Fruit fly (Drosophila melanogaster) whole organism, prepupa: Measurements from ENCODE around the gene CG16820.

Source experiments
- CG15336 ChIP-seq: fragments of 200-800 bp; sonication (Bioruptor generic); IDR thresholded peaks from 2 replicates; pipeline ENCODE4 v1.3.6; 2022; ENCODE audit warnings: missing biosample characterization, missing genetic modification characterization
- CG1621 ChIP-seq: fragments of 200-800 bp; sonication (Bioruptor generic); optimal IDR thresholded peaks from 3 replicates; lab custom pipeline; 2018; ENCODE audit warnings: missing biosample characterization, mild to moderate bottlenecking, missing genetic modification characterization
- CG3032 ChIP-seq: fragments of 200-800 bp; optimal IDR thresholded peaks from 2 replicates; lab custom pipeline; 2019; ENCODE audit warnings: missing biosample characterization, mild to moderate bottlenecking, missing genetic modification characterization, moderate library complexity
- CG6792 ChIP-seq: fragments of 200-800 bp; sonication (Bioruptor generic); optimal IDR thresholded peaks from 3 replicates; lab custom pipeline; 2016; ENCODE audit warnings: missing biosample characterization, missing genetic modification characterization
- CG6854 ChIP-seq: fragments of 200-800 bp; sonication (Bioruptor generic); optimal IDR thresholded peaks from 2 replicates; lab custom pipeline; 2017; ENCODE audit warnings: missing biosample characterization, mild to moderate bottlenecking, missing genetic modification characterization
- CG8632 ChIP-seq: fragments of 200-800 bp; sonication (Bioruptor generic); optimal IDR thresholded peaks from 3 replicates; lab custom pipeline; 2016; ENCODE audit warnings: missing biosample characterization, missing genetic modification characterization
- Ets21C ChIP-seq: fragments of 200-800 bp; sonication (Bioruptor generic); optimal IDR thresholded peaks from 3 replicates; lab custom pipeline; 2016; ENCODE audit warnings: missing biosample characterization, missing genetic modification characterization
- Hr39 ChIP-seq: fragments of 200-800 bp; sonication (Bioruptor generic); optimal IDR thresholded peaks from 2 replicates; lab custom pipeline; 2016; ENCODE audit warnings: missing biosample characterization, missing genetic modification characterization
- Smox ChIP-seq: fragments of 200-800 bp; sonication (Bioruptor generic); optimal IDR thresholded peaks from 3 replicates; lab custom pipeline; 2016; ENCODE audit warnings: missing biosample characterization, missing genetic modification characterization
- Sox15 ChIP-seq: fragments of 200-800 bp; sonication (Bioruptor generic); optimal IDR thresholded peaks from 3 replicates; lab custom pipeline; 2016; ENCODE audit warnings: missing biosample characterization, missing genetic modification characterization
- cyc ChIP-seq: fragments of 200-800 bp; sonication (Bioruptor generic); optimal IDR thresholded peaks from 3 replicates; lab custom pipeline; 2016; ENCODE audit warnings: missing biosample characterization, missing genetic modification characterization
- dsx ChIP-seq: fragments of 200-800 bp; optimal IDR thresholded peaks from 3 replicates; lab custom pipeline; 2019; ENCODE audit warnings: missing biosample characterization, mild to moderate bottlenecking, missing genetic modification characterization, moderate library complexity; ENCODE audit not compliant: poor library complexity, severe bottlenecking
- lz ChIP-seq: fragments of 200-800 bp; sonication (Bioruptor generic); optimal IDR thresholded peaks from 3 replicates; lab custom pipeline; 2016; ENCODE audit warnings: missing biosample characterization, missing genetic modification characterization

DNA sequence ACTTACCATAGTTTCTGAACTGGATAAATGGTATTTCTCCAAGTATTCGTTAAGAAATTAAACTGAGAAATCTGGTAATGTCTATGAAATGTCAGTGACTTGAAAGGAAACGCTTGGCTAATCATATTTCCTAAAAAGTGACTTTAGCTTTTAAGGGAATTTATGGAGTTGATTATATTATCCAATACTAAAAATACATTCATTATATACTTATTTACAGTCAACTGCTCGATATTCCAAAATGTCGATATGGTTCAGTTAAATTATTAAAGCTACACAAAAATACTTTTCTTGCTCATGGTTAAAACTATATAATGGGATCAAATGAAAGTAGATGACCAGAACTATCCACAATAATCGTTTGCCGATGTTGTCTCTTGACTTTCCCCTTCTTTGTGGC is 19.7 kb downstream of the CG16820 start, which contains the start of gene CG31848:
- no peak for TF ChIP-seq CG8632 (GFP tag; lab: Kevin White, UChicago)
- TF ChIP-seq dsx (GFP tag; lab: Kevin White, UChicago): no peak
- no peak for TF ChIP-seq CG6792 (GFP tag; lab: Kevin White, UChicago)
- TF ChIP-seq CG15336 (GFP tag; lab: Robert Waterston, UW): no peak
- no peak for TF ChIP-seq CG1621
- no peak for TF ChIP-seq Smox (GFP tag; lab: Kevin White, UChicago)
- TF ChIP-seq CG6854 (GFP tag; lab: Kevin White, UChicago): no peak
- TF ChIP-seq cyc (GFP tag; lab: Kevin White, UChicago): no peak
- TF ChIP-seq Ets21C (GFP tag; lab: Kevin White, UChicago): no peak
- no peak for TF ChIP-seq Hr39
- TF ChIP-seq Sox15 (GFP tag; lab: Kevin White, UChicago): no peak
- TF ChIP-seq lz (GFP tag; lab: Kevin White, UChicago): no peak
- TF ChIP-seq CG3032 (tag; lab: Kevin White, UChicago): no peak
